In genomic region chr3L:5188402-5188801, dm6 we compare ENCODE assay signal across 2 fruit fly cellular contexts.
A peak's percentile ranks its signal among the peaks of the same experiment; 100 is the strongest.
TF ChIP-seq lines count a peak whose summit lies in the region.

No protein-coding gene starts in this region.

TF ChIP-seq in whole organism, embryonic, 481 proteins besides CTCF, POLR2A, EP300 and RAD21 (continued from another document and continues in another):
- peak; percentile 13 for TF ChIP-seq CG15011 (GFP tag; optimal IDR thresholded peaks at IDR 0.05; lab: Kevin White, UChicago)
- TF ChIP-seq scrt (GFP tag; optimal IDR thresholded peaks at IDR 0.05; lab: Kevin White, UChicago): peak; percentile 2
- TF ChIP-seq CG10209 (GFP tag; optimal IDR thresholded peaks at IDR 0.05; lab: Kevin White, UChicago): peak; percentile 9
- TF ChIP-seq Hsf (GFP tag; optimal IDR thresholded peaks at IDR 0.05; lab: Kevin White, UChicago): no peak
- no peak for TF ChIP-seq Dll (GFP tag; IDR thresholded peaks at IDR 0.05; lab: Robert Waterston, UW; ENCODE audit: partially characterized antibody)
- peak; percentile 18 for TF ChIP-seq CG13775 (GFP tag; optimal IDR thresholded peaks at IDR 0.05; lab: Kevin White, UChicago)
- no peak for TF ChIP-seq Lhr (GFP tag; optimal IDR thresholded peaks at IDR 0.05; lab: Kevin White, UChicago)
- TF ChIP-seq slbo (GFP tag; IDR thresholded peaks at IDR 0.05; lab: Robert Waterston, UW): peak; percentile 58; the same call in 1 of the 2 replicates
- peak; percentile 68 for TF ChIP-seq sens (GFP tag; lab: Kevin White, UChicago)
- TF ChIP-seq CG3065 (GFP tag; optimal IDR thresholded peaks at IDR 0.05; lab: Kevin White, UChicago): no peak
- peak; percentile 10 for TF ChIP-seq CG3281 (GFP tag; optimal IDR thresholded peaks at IDR 0.05; lab: Kevin White, UChicago)
- TF ChIP-seq Hr51 (GFP tag; optimal IDR thresholded peaks at IDR 0.05; lab: Kevin White, UChicago): peak in 1 of 2 experiments; percentile 39
- no peak for TF ChIP-seq BEAF-32 (GFP tag; optimal IDR thresholded peaks at IDR 0.05; lab: Kevin White, UChicago)
- TF ChIP-seq CG9215 (GFP tag; IDR thresholded peaks at IDR 0.05; lab: Robert Waterston, UW): no peak
- TF ChIP-seq jing (GFP tag; optimal IDR thresholded peaks at IDR 0.05; lab: Kevin White, UChicago): peak; percentile 15
- no peak for TF ChIP-seq pfk (GFP tag; optimal IDR thresholded peaks at IDR 0.05; lab: Kevin White, UChicago)
- TF ChIP-seq nerfin-1 (tag; optimal IDR thresholded peaks at IDR 0.05; lab: Kevin White, UChicago): no peak
- TF ChIP-seq prd (optimal IDR thresholded peaks at IDR 0.05; lab: Kevin White, UChicago): no peak
- TF ChIP-seq prd (GFP tag; IDR thresholded peaks at IDR 0.05; lab: Robert Waterston, UW): peak; percentile 21; the same call in 1 of the 3 replicates
- TF ChIP-seq CG18599 (GFP tag; optimal IDR thresholded peaks at IDR 0.05; lab: Kevin White, UChicago): peak; percentile 1
- TF ChIP-seq CG17361 (GFP tag; IDR thresholded peaks at IDR 0.05; lab: Robert Waterston, UW): no peak
- no peak for TF ChIP-seq Trl (optimal IDR thresholded peaks at IDR 0.05; lab: Kevin White, UChicago)
- TF ChIP-seq Trl (GFP tag; optimal IDR thresholded peaks at IDR 0.05; lab: Kevin White, UChicago): no peak
- TF ChIP-seq gem (tag; optimal IDR thresholded peaks at IDR 0.05; lab: Kevin White, UChicago): peak; percentile 41
- TF ChIP-seq zfh1 (GFP tag; IDR thresholded peaks at IDR 0.05; lab: Robert Waterston, UW): no peak
- TF ChIP-seq lmd (GFP tag; IDR thresholded peaks at IDR 0.05; lab: Robert Waterston, UW): no peak
- TF ChIP-seq trh (GFP tag; optimal IDR thresholded peaks at IDR 0.05; lab: Kevin White, UChicago): no peak
- TF ChIP-seq ranshi (GFP tag; IDR thresholded peaks at IDR 0.05; lab: Robert Waterston, UW): peak; percentile 30; the same call in 1 of the 2 replicates
- TF ChIP-seq gcm (GFP tag; optimal IDR thresholded peaks at IDR 0.05; lab: Kevin White, UChicago): peak; percentile 28
- TF ChIP-seq Fer1 (GFP tag; optimal IDR thresholded peaks at IDR 0.05; lab: Kevin White, UChicago): peak; percentile 9
- TF ChIP-seq CG14014 (GFP tag; IDR thresholded peaks at IDR 0.05; lab: Robert Waterston, UW): no peak
- TF ChIP-seq CG30431 (GFP tag; optimal IDR thresholded peaks at IDR 0.05; lab: Kevin White, UChicago): no peak
- no peak for TF ChIP-seq CG11560 (tag; IDR thresholded peaks at IDR 0.05; lab: Robert Waterston, UW)
- peak; percentile 7 for TF ChIP-seq HLH54F (GFP tag; optimal IDR thresholded peaks at IDR 0.05; lab: Kevin White, UChicago)
- TF ChIP-seq twi (tag; optimal IDR thresholded peaks at IDR 0.05; lab: Kevin White, UChicago): peak; percentile 34
- TF ChIP-seq NK7.1 (GFP tag; optimal IDR thresholded peaks at IDR 0.05; lab: Kevin White, UChicago): peak; percentile 8
- peak; percentile 12 for TF ChIP-seq CG1603 (tag; optimal IDR thresholded peaks at IDR 0.05; lab: Kevin White, UChicago)
- TF ChIP-seq C15 (GFP tag; IDR thresholded peaks at IDR 0.05; lab: Robert Waterston, UW): no peak
- TF ChIP-seq CG14860 (GFP tag; IDR thresholded peaks at IDR 0.05; lab: Robert Waterston, UW; ENCODE audit: partially characterized antibody): no peak
- TF ChIP-seq bsh (GFP tag; optimal IDR thresholded peaks at IDR 0.05; lab: Kevin White, UChicago): peak; percentile 33 to 53
- no peak for TF ChIP-seq D (optimal IDR thresholded peaks at IDR 0.05; lab: Kevin White, UChicago)
- peak; percentile 7 for TF ChIP-seq D (GFP tag; optimal IDR thresholded peaks at IDR 0.05; lab: Kevin White, UChicago)
- TF ChIP-seq Hr3 (GFP tag; optimal IDR thresholded peaks at IDR 0.05; lab: Kevin White, UChicago): peak; percentile 2
- TF ChIP-seq Mes4 (GFP tag; optimal IDR thresholded peaks at IDR 0.05; lab: Kevin White, UChicago): no peak
- TF ChIP-seq Dip2 (GFP tag; IDR thresholded peaks at IDR 0.05; lab: Robert Waterston, UW): no peak
- 0 out of 3 replicates have a peak, but pooled peaks have one; percentile 30 for TF ChIP-seq ci (GFP tag; IDR thresholded peaks at IDR 0.05; lab: Robert Waterston, UW)
- peak; percentile 26 for TF ChIP-seq nmo (GFP tag; optimal IDR thresholded peaks at IDR 0.05; lab: Kevin White, UChicago)
- peak; percentile 1 for TF ChIP-seq CG12104 (GFP tag; optimal IDR thresholded peaks at IDR 0.05; lab: Kevin White, UChicago)
- TF ChIP-seq dmrt99B (tag; optimal IDR thresholded peaks at IDR 0.05; lab: Kevin White, UChicago): peak; percentile 18
- no peak for TF ChIP-seq hkb (optimal IDR thresholded peaks at IDR 0.05; lab: Kevin White, UChicago)
- TF ChIP-seq hkb (GFP tag; IDR thresholded peaks at IDR 0.05; lab: Robert Waterston, UW): 0 out of 2 replicates have a peak, but pooled peaks have one; percentile 14
- peak; percentile 31 for TF ChIP-seq unpg (GFP tag; optimal IDR thresholded peaks at IDR 0.05; lab: Kevin White, UChicago)
- 0 out of 2 replicates have a peak, but pooled peaks have one; percentile 27 for TF ChIP-seq seq (GFP tag; IDR thresholded peaks at IDR 0.05; lab: Robert Waterston, UW)
- no peak for TF ChIP-seq CG13287 (GFP tag; IDR thresholded peaks at IDR 0.05; lab: Robert Waterston, UW; ENCODE audit: partially characterized antibody)
- peak; percentile 40 for TF ChIP-seq lab (GFP tag; optimal IDR thresholded peaks at IDR 0.05; lab: Kevin White, UChicago)
- TF ChIP-seq CG2120 (GFP tag; optimal IDR thresholded peaks at IDR 0.05; lab: Kevin White, UChicago): peak; percentile 49
- TF ChIP-seq Xbp1 (GFP tag; optimal IDR thresholded peaks at IDR 0.05; lab: Kevin White, UChicago): peak; percentile 8
- TF ChIP-seq nau (GFP tag; optimal IDR thresholded peaks at IDR 0.05; lab: Kevin White, UChicago): no peak
- peak; percentile 40 for TF ChIP-seq caup (GFP tag; optimal IDR thresholded peaks at IDR 0.05; lab: Kevin White, UChicago; ENCODE audit: severe bottlenecking)
- TF ChIP-seq ind (GFP tag; optimal IDR thresholded peaks at IDR 0.05; lab: Kevin White, UChicago): peak; percentile 0
- TF ChIP-seq Ssrp (tag; optimal IDR thresholded peaks at IDR 0.05; lab: Kevin White, UChicago): peak; percentile 2
- TF ChIP-seq CG1602 (GFP tag; optimal IDR thresholded peaks at IDR 0.05; lab: Kevin White, UChicago): peak; percentile 18
- TF ChIP-seq CG18011 (GFP tag; optimal IDR thresholded peaks at IDR 0.05; lab: Kevin White, UChicago): peak; percentile 6
- no peak for TF ChIP-seq chm (GFP tag; IDR thresholded peaks at IDR 0.05; lab: Robert Waterston, UW)
- TF ChIP-seq Oli (tag; optimal IDR thresholded peaks at IDR 0.05; lab: Kevin White, UChicago): peak; percentile 57
- TF ChIP-seq CG4282 (GFP tag; optimal IDR thresholded peaks at IDR 0.05; lab: Kevin White, UChicago): no peak

TF ChIP-seq in whole organism, prepupa, 60 proteins besides CTCF, POLR2A, EP300 and RAD21 (continued from another document):
- TF ChIP-seq CG11762 (GFP tag; optimal IDR thresholded peaks at IDR 0.05; lab: Kevin White, UChicago; ENCODE audit: insufficient read depth) (peak; percentile 30), ss (GFP tag; optimal IDR thresholded peaks at IDR 0.05; lab: Kevin White, UChicago) (peak in 1 of 2 experiments; percentile 36), Blimp-1 (GFP tag; optimal IDR thresholded peaks at IDR 0.05; lab: Kevin White, UChicago) (no peak), CG11902 (GFP tag; optimal IDR thresholded peaks at IDR 0.05; lab: Kevin White, UChicago) (no peak), CG1621 (tag; optimal IDR thresholded peaks at IDR 0.05; lab: Kevin White, UChicago) (no peak), CG4318 (GFP tag; optimal IDR thresholded peaks at IDR 0.05; lab: Kevin White, UChicago) (peak; percentile 20), Sox102F (GFP tag; optimal IDR thresholded peaks at IDR 0.05; lab: Kevin White, UChicago) (peak; percentile 6), net (GFP tag; optimal IDR thresholded peaks at IDR 0.05; lab: Kevin White, UChicago) (peak; percentile 55), lz (GFP tag; optimal IDR thresholded peaks at IDR 0.05; lab: Kevin White, UChicago) (peak; percentile 30), vri (GFP tag; optimal IDR thresholded peaks at IDR 0.05; lab: Kevin White, UChicago) (no peak), dac (GFP tag; optimal IDR thresholded peaks at IDR 0.05; lab: Kevin White, UChicago) (no peak), svp (GFP tag; lab: Kevin White, UChicago) (peak; percentile 69), CG7368 (GFP tag; optimal IDR thresholded peaks at IDR 0.05; lab: Kevin White, UChicago) (no peak), Eip93F (GFP tag; optimal IDR thresholded peaks at IDR 0.05; lab: Kevin White, UChicago) (no peak), CG31627 (GFP tag; optimal IDR thresholded peaks at IDR 0.05; lab: Kevin White, UChicago) (peak; percentile 43), Hr39 (GFP tag; optimal IDR thresholded peaks at IDR 0.05; lab: Kevin White, UChicago) (peak; percentile 51), fd59A (GFP tag; optimal IDR thresholded peaks at IDR 0.05; lab: Kevin White, UChicago) (peak; percentile 29), topi (GFP tag; optimal IDR thresholded peaks at IDR 0.05; lab: Kevin White, UChicago) (no peak), CG15336 (GFP tag; IDR thresholded peaks at IDR 0.05; lab: Robert Waterston, UW) (peak; percentile 57), CG3919 (GFP tag; optimal IDR thresholded peaks at IDR 0.05; lab: Kevin White, UChicago) (peak; percentile 46), Ets96B (tag; optimal IDR thresholded peaks at IDR 0.05; lab: Kevin White, UChicago) (peak; percentile 55), CG6854 (GFP tag; optimal IDR thresholded peaks at IDR 0.05; lab: Kevin White, UChicago) (no peak), CG11294 (GFP tag; IDR thresholded peaks at IDR 0.05; lab: Robert Waterston, UW) (no peak), Hr38 (GFP tag; optimal IDR thresholded peaks at IDR 0.05; lab: Kevin White, UChicago) (no peak), CG8632 (GFP tag; optimal IDR thresholded peaks at IDR 0.05; lab: Kevin White, UChicago) (peak; percentile 7), achi (GFP tag; optimal IDR thresholded peaks at IDR 0.05; lab: Kevin White, UChicago) (peak; percentile 41), cyc (GFP tag; optimal IDR thresholded peaks at IDR 0.05; lab: Kevin White, UChicago) (peak; percentile 20), Sox15 (GFP tag; optimal IDR thresholded peaks at IDR 0.05; lab: Kevin White, UChicago) (no peak), CG10631 (GFP tag; optimal IDR thresholded peaks at IDR 0.05; lab: Kevin White, UChicago) (peak; percentile 33), CG34406 (GFP tag; optimal IDR thresholded peaks at IDR 0.05; lab: Kevin White, UChicago) (peak; percentile 3), fkh (GFP tag; optimal IDR thresholded peaks at IDR 0.05; lab: Kevin White, UChicago) (no peak), CG9139 (GFP tag; optimal IDR thresholded peaks at IDR 0.05; lab: Kevin White, UChicago) (no peak), CG3032 (tag; optimal IDR thresholded peaks at IDR 0.05; lab: Kevin White, UChicago) (peak; percentile 6), fd85E (GFP tag; optimal IDR thresholded peaks at IDR 0.05; lab: Kevin White, UChicago) (no peak), CG32006 (GFP tag; optimal IDR thresholded peaks at IDR 0.05; lab: Kevin White, UChicago) (peak; percentile 84), Gug (GFP tag; IDR thresholded peaks at IDR 0.05; lab: Robert Waterston, UW) (peak; percentile 42), eg (GFP tag; IDR thresholded peaks at IDR 0.05; lab: Robert Waterston, UW) (peak; percentile 76), CG6808 (GFP tag; optimal IDR thresholded peaks at IDR 0.05; lab: Kevin White, UChicago) (no peak), Smox (GFP tag; optimal IDR thresholded peaks at IDR 0.05; lab: Kevin White, UChicago) (peak; percentile 36)
